Fruit fly (Drosophila melanogaster) whole organism: ENCODE results near the gene CG34454.

Experiments
- CG8478 ChIP-seq: fragments of >200 bp; optimal IDR thresholded peaks from 2 replicates; lab custom pipeline; 2018; ENCODE audit warnings: inconsistent platforms
- Dll ChIP-seq: fragments of >200 bp; optimal IDR thresholded peaks from 2 replicates; lab custom pipeline; 2017
- EcR ChIP-seq, 2 experiments: fragments of >200 bp; optimal IDR thresholded peaks; 2 replicates each; lab custom pipeline; 2017; ENCODE audit warnings: missing biosample characterization in 2 of 2, missing genetic modification characterization in 2 of 2, missing genetic modification reagents in 2 of 2
- pan ChIP-seq: fragments of >200 bp; optimal IDR thresholded peaks from 2 replicates; lab custom pipeline; 2017
- usp ChIP-seq: fragments of >200 bp; optimal IDR thresholded peaks from 2 replicates; lab custom pipeline; 2017; ENCODE audit warnings: missing biosample characterization, missing genetic modification characterization, mixed read lengths

DNA sequence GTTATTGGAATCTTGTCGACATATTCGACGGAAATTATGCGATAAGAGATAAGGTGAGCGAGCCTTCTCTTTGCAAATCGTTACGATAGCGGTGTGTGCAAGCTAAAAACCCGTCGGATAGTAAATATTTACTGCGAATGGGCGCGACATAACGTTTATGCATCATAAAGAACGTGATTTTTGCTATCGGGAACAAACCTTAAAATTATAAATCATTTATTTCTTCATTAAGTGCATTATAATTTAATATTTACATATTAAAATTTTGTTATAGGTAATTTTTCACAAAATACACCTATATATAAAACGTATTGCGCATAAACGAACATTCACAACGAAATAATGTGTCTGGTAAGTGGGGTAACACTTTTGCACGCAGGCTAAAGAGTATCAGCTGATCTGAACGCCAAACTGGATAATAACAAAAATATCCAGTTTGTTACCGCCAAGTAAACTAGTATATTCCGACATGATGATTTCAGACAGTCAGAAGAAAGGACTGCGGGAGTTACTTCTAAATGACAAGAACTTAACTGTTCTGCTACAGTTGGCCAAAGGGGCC lies 26.3 kb downstream of the CG34454 start, which contains the start of the genes Gk1 and CG13876:
- TF ChIP-seq CG8478 (lab: Kevin White, UChicago) (no peak), EcR (GFP tag; optimal IDR thresholded peaks at IDR 0.05; lab: Kevin White, UChicago) (no peak), Dll (lab: Kevin White, UChicago) (no peak), usp (GFP tag; lab: Kevin White, UChicago) (no peak), pan (lab: Kevin White, UChicago) (no peak)
